Fruit fly (Drosophila melanogaster) whole organism, embryonic: Measurements from ENCODE around the gene Gr98d.
A peak's percentile ranks its signal among the peaks of the same experiment; 100 is the strongest.

Experiments used
- Atf6 ChIP-seq: fragments of 200-800 bp; sonication (Bioruptor generic); IDR thresholded peaks from 2 replicates; pipeline ENCODE4 v1.3.6; 2022; ENCODE audit warnings: missing biosample characterization, missing genetic modification characterization
- Blimp-1 ChIP-seq: fragments of 200-800 bp; sonication (Bioruptor generic); optimal IDR thresholded peaks from 3 replicates; lab custom pipeline; 2018; ENCODE audit warnings: missing biosample characterization, missing genetic modification characterization, mild to moderate bottlenecking, moderate library complexity, missing genetic modification reagents
- CG10274 ChIP-seq: fragments of 200-800 bp; sonication (Bioruptor generic); optimal IDR thresholded peaks from 3 replicates; lab custom pipeline; 2017; ENCODE audit warnings: missing biosample characterization, mild to moderate bottlenecking, missing genetic modification characterization
- CG10654 ChIP-seq: fragments of 200-800 bp; sonication (Bioruptor generic); optimal IDR thresholded peaks from 2 replicates; lab custom pipeline; 2016; ENCODE audit warnings: missing biosample characterization, missing genetic modification characterization
- CG1233 ChIP-seq: fragments of 200-800 bp; sonication (Bioruptor generic); optimal IDR thresholded peaks from 4 replicates; lab custom pipeline; 2018; ENCODE audit warnings: missing biosample characterization, mild to moderate bottlenecking, missing genetic modification characterization
- CG12391 ChIP-seq: fragments of 200-800 bp; sonication (Bioruptor generic); optimal IDR thresholded peaks from 3 replicates; lab custom pipeline; 2018; ENCODE audit warnings: missing biosample characterization, mild to moderate bottlenecking, missing genetic modification characterization, moderate library complexity
- CG15269 ChIP-seq: fragments of 200-800 bp; sonication (Bioruptor generic); optimal IDR thresholded peaks from 2 replicates; lab custom pipeline; 2018; ENCODE audit warnings: missing biosample characterization, mild to moderate bottlenecking, missing genetic modification characterization, moderate library complexity
- CG15514 ChIP-seq: fragments of 200-800 bp; sonication (Bioruptor generic); optimal IDR thresholded peaks from 3 replicates; lab custom pipeline; 2017; ENCODE audit warnings: missing biosample characterization, missing genetic modification characterization, mild to moderate bottlenecking, moderate library complexity, missing genetic modification reagents
- CG18011 ChIP-seq: fragments of 200-800 bp; sonication (Bioruptor generic); optimal IDR thresholded peaks from 2 replicates; lab custom pipeline; 2017; ENCODE audit warnings: missing biosample characterization, missing genetic modification characterization, mild to moderate bottlenecking, moderate library complexity, missing genotype
- CG42726 ChIP-seq: fragments of 200-800 bp; sonication (Bioruptor generic); IDR thresholded peaks from 2 replicates; pipeline ENCODE4 v1.3.6; 2022; ENCODE audit warnings: missing biosample characterization, missing genetic modification characterization; ENCODE audit not compliant: partially characterized antibody
- CG5180 ChIP-seq: fragments of 200-800 bp; sonication (Bioruptor generic); optimal IDR thresholded peaks from 3 replicates; lab custom pipeline; 2017; ENCODE audit warnings: missing biosample characterization, missing genetic modification characterization, mild to moderate bottlenecking, moderate library complexity, missing genetic modification reagents
- CG6791 ChIP-seq: fragments of 200-800 bp; sonication (Bioruptor generic); IDR thresholded peaks from 3 replicates; pipeline ENCODE4 v1.3.6; 2022; ENCODE audit warnings: missing biosample characterization, missing genetic modification characterization; ENCODE audit not compliant: partially characterized antibody
- CG8359 ChIP-seq: fragments of 200-800 bp; sonication (Bioruptor generic); optimal IDR thresholded peaks from 2 replicates; lab custom pipeline; 2017; ENCODE audit warnings: missing biosample characterization, mild to moderate bottlenecking, missing genetic modification characterization, borderline replicate concordance
- E2f2 ChIP-seq: fragments of 200-800 bp; sonication (Bioruptor generic); IDR thresholded peaks from 2 replicates; pipeline ENCODE4 v1.3.6; 2022; ENCODE audit warnings: missing biosample characterization, missing genetic modification characterization
- ERR ChIP-seq: fragments of 200-800 bp; sonication (Bioruptor generic); optimal IDR thresholded peaks from 2 replicates; lab custom pipeline; 2016; ENCODE audit warnings: missing biosample characterization, missing genetic modification characterization
- Elba2 ChIP-seq: fragments of 200-800 bp; sonication (Bioruptor generic); optimal IDR thresholded peaks from 3 replicates; lab custom pipeline; 2016; ENCODE audit warnings: missing biosample characterization, missing genetic modification characterization
- Hr78 ChIP-seq, 2 experiments: fragments of 200-800 bp in 1 of 2; fragments of >200 bp in 1 of 2; sonication (Bioruptor generic) in 1 of 2; optimal IDR thresholded peaks; 2 replicates each; lab custom pipeline; 2017 to 2019; ENCODE audit warnings: missing biosample characterization in 2 of 2, missing genetic modification characterization in 2 of 2, mild to moderate bottlenecking in 1 of 2, moderate library complexity in 1 of 2
- Neu2 ChIP-seq: fragments of 200-800 bp; sonication (Bioruptor generic); optimal IDR thresholded peaks from 3 replicates; lab custom pipeline; 2016; ENCODE audit warnings: missing biosample characterization, missing genetic modification characterization, borderline replicate concordance
- Opbp ChIP-seq: fragments of 200-800 bp; sonication (Bioruptor generic); IDR thresholded peaks from 3 replicates; pipeline ENCODE4 v1.3.6; 2022; ENCODE audit warnings: missing biosample characterization, missing genetic modification characterization; ENCODE audit not compliant: partially characterized antibody
- PHDP ChIP-seq: fragments of 200-800 bp; sonication (Bioruptor generic); optimal IDR thresholded peaks from 3 replicates; lab custom pipeline; 2018; ENCODE audit warnings: missing biosample characterization, mild to moderate bottlenecking, missing genetic modification characterization, moderate library complexity
- Pdp1 ChIP-seq, 2 experiments: fragments of 200-800 bp; sonication (Bioruptor generic); optimal IDR thresholded peaks; 3 replicates each; lab custom pipeline; 2016; ENCODE audit warnings: missing biosample characterization in 2 of 2, missing genetic modification characterization in 2 of 2, mild to moderate bottlenecking in 1 of 2, moderate library complexity in 1 of 2
- TFAM ChIP-seq: fragments of 200-800 bp; sonication (Bioruptor generic); optimal IDR thresholded peaks from 2 replicates; lab custom pipeline; 2017; ENCODE audit warnings: missing biosample characterization, missing genetic modification characterization, inconsistent platforms
- ara ChIP-seq: fragments of 200-800 bp; sonication (Bioruptor generic); IDR thresholded peaks from 2 replicates; pipeline ENCODE4 v1.3.6; 2022; ENCODE audit warnings: missing biosample characterization, missing genetic modification characterization
- ash1 ChIP-seq: fragments of 200-800 bp; sonication (Bioruptor generic); optimal IDR thresholded peaks from 2 replicates; lab custom pipeline; 2018; ENCODE audit warnings: missing biosample characterization, mild to moderate bottlenecking, missing genetic modification characterization
- bab2 ChIP-seq: fragments of 200-800 bp; sonication (Bioruptor generic); optimal IDR thresholded peaks from 2 replicates; lab custom pipeline; 2016; ENCODE audit warnings: missing biosample characterization, missing genetic modification characterization
- chinmo ChIP-seq: fragments of 200-800 bp; sonication (Bioruptor generic); IDR thresholded peaks from 4 replicates; pipeline ENCODE4 v1.3.6; 2022; ENCODE audit warnings: missing biosample characterization, missing genetic modification characterization; ENCODE audit not compliant: partially characterized antibody
- corto ChIP-seq: fragments of 200-800 bp; sonication (Bioruptor generic); optimal IDR thresholded peaks from 2 replicates; lab custom pipeline; 2016; ENCODE audit warnings: missing biosample characterization, mild to moderate bottlenecking, missing genetic modification characterization, moderate library complexity
- crc ChIP-seq: fragments of 200-800 bp; sonication (Bioruptor generic); optimal IDR thresholded peaks from 2 replicates; lab custom pipeline; 2016; ENCODE audit warnings: missing biosample characterization, missing genetic modification characterization
- dmrt11E ChIP-seq: fragments of 200-800 bp; sonication (Bioruptor generic); optimal IDR thresholded peaks from 3 replicates; lab custom pipeline; 2018; ENCODE audit warnings: missing biosample characterization, mild to moderate bottlenecking, missing genetic modification characterization, moderate library complexity
- en ChIP-seq: fragments of 200-800 bp; sonication (Bioruptor generic); optimal IDR thresholded peaks from 2 replicates; lab custom pipeline; 2016; ENCODE audit warnings: missing biosample characterization, missing genetic modification characterization
- gcm2 ChIP-seq: fragments of 200-800 bp; sonication (Bioruptor generic); optimal IDR thresholded peaks from 2 replicates; lab custom pipeline; 2016; ENCODE audit warnings: missing biosample characterization, missing genetic modification characterization
- gsb ChIP-seq: fragments of 200-800 bp; sonication (Bioruptor generic); IDR thresholded peaks from 2 replicates; pipeline ENCODE4 v1.3.6; 2022; ENCODE audit warnings: missing biosample characterization, missing genetic modification characterization
- jigr1 ChIP-seq: fragments of 200-800 bp; sonication (Bioruptor generic); IDR thresholded peaks from 3 replicates; pipeline ENCODE4 v1.3.6; 2022; ENCODE audit warnings: missing biosample characterization, missing genetic modification characterization
- klu ChIP-seq: fragments of 200-800 bp; sonication (Bioruptor generic); IDR thresholded peaks from 2 replicates; pipeline ENCODE4 v1.3.6; 2022; ENCODE audit warnings: missing biosample characterization, missing genetic modification characterization
- oc ChIP-seq: fragments of 200-800 bp; sonication (Bioruptor generic); optimal IDR thresholded peaks from 2 replicates; lab custom pipeline; 2018; ENCODE audit warnings: missing biosample characterization, mild to moderate bottlenecking, missing genetic modification characterization, moderate library complexity
- sd ChIP-seq: fragments of 200-800 bp; sonication (Bioruptor generic); optimal IDR thresholded peaks from 3 replicates; lab custom pipeline; 2018; ENCODE audit warnings: missing biosample characterization, mild to moderate bottlenecking, missing genetic modification characterization, moderate library complexity
- ssp ChIP-seq: fragments of 200-800 bp; sonication (Bioruptor generic); IDR thresholded peaks from 2 replicates; pipeline ENCODE4 v1.3.6; 2022; ENCODE audit warnings: missing biosample characterization, missing genetic modification characterization
- tgo ChIP-seq: fragments of 200-800 bp; sonication (Bioruptor generic); IDR thresholded peaks from 3 replicates; pipeline ENCODE4 v1.3.6; 2022; ENCODE audit warnings: missing biosample characterization, missing genetic modification characterization
- tin ChIP-seq: fragments of 200-800 bp; sonication (Bioruptor generic); optimal IDR thresholded peaks from 3 replicates; lab custom pipeline; 2016; ENCODE audit warnings: missing biosample characterization, missing genetic modification characterization
- twi ChIP-seq: fragments of 200-800 bp; optimal IDR thresholded peaks from 2 replicates; lab custom pipeline; 2019; ENCODE audit warnings: missing biosample characterization, mild to moderate bottlenecking, missing genetic modification characterization, moderate library complexity
- vvl ChIP-seq: fragments of 200-800 bp; sonication (Bioruptor generic); IDR thresholded peaks from 2 replicates; pipeline ENCODE4 v1.3.6; 2022; ENCODE audit warnings: missing biosample characterization, missing genetic modification characterization

Gene Gr98d

DNA sequence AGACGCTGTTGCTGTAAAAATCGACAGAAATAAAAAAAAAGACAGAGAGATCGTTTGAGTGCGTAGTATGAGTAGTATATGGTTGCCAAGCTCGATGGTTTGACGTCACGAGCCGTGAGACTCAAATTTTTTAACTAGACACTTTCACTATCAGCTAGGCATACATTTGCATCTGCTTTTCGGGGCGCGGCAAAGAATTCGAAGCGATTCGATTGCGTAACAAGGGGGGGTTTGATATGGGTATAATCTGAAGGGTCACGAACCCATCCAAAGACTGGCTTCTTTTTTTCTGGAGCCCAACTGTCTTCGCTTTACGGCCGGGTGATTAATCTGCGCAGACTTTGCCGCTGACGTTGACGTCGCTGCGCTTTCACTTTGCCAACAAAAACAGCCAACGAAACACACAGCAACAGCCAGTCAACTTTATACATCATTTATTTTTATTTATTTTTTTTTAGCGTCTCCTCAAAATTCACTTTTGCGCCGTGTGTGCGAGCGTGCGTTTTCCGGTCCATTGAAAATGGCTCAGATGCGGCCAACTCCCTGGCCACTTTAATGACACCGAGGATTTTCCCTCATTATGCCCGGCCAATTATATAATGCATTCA is 47.8 kb downstream of the Gr98d start:
- TF ChIP-seq oc (tag; lab: Kevin White, UChicago) (peak; percentile 62), vvl (GFP tag; lab: Robert Waterston, UW) (peak; percentile 42; the same call in 1 of the 2 replicates), Blimp-1 (GFP tag; lab: Kevin White, UChicago) (peak; percentile 88), Hr78 (GFP tag; optimal IDR thresholded peaks at IDR 0.05; lab: Kevin White, UChicago) (peak in 1 of 2 experiments; percentile 69), en (GFP tag; lab: Kevin White, UChicago) (no peak), sd (tag; lab: Kevin White, UChicago) (peak; percentile 27), Pdp1 (GFP tag; optimal IDR thresholded peaks at IDR 0.05; lab: Kevin White, UChicago) (peak in 1 of 2 experiments; percentile 37), corto (no peak)

DNA sequence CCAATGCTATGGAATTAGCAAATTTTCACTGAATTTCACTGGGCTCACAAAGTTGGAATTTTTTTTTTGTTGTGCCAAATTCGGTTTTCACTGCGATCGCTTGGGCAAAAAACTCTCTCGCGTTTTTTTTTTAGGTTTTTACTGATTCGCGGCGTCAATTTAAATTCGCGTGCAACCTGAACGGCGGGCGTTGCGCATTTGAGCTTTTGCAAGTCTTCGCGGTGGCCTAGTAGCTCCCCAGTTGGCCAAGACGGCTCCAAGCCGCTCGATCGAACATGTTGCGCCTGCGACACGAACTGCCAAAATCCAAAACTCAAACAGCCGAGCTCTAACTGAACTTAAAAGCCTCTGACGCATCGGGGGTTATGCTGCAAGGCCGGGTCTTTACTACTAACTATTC is 50.1 kb downstream of the Gr98d start, which contains the start of gene CG5639:
Gene CG5639, minus strand, starts transcription at position 152 of the 400 bp plus-strand sequence.
- TF ChIP-seq chinmo (GFP tag; lab: Robert Waterston, UW) (0 out of 4 replicates have a peak, but pooled peaks have one; percentile 62), tin (GFP tag; lab: Kevin White, UChicago) (no peak), CG10654 (GFP tag; lab: Kevin White, UChicago) (no peak), klu (GFP tag; lab: Robert Waterston, UW) (no peak), CG15269 (tag; lab: Kevin White, UChicago) (no peak), CG6791 (GFP tag; lab: Robert Waterston, UW) (no peak; the same call in 2 of the 3 replicates), gcm2 (GFP tag; lab: Kevin White, UChicago) (no peak), Opbp (GFP tag; lab: Robert Waterston, UW) (no peak), CG5180 (peak; percentile 97), Neu2 (GFP tag; lab: Kevin White, UChicago) (no peak), ssp (GFP tag; lab: Robert Waterston, UW) (no peak), ERR (GFP tag; lab: Kevin White, UChicago) (no peak), ara (no peak), dmrt11E (tag; lab: Kevin White, UChicago) (no peak), tgo (GFP tag; lab: Robert Waterston, UW) (no peak), ash1 (GFP tag; lab: Kevin White, UChicago) (no peak), TFAM (GFP tag; lab: Kevin White, UChicago) (no peak), CG8359 (no peak), jigr1 (GFP tag; lab: Robert Waterston, UW) (no peak), CG12391 (tag; lab: Kevin White, UChicago) (no peak), bab2 (no peak), twi (tag; lab: Kevin White, UChicago) (no peak), gsb (GFP tag; lab: Robert Waterston, UW) (no peak), CG18011 (GFP tag; lab: Kevin White, UChicago) (peak; percentile 84), Elba2 (GFP tag; lab: Kevin White, UChicago) (no peak), E2f2 (GFP tag; lab: Robert Waterston, UW) (peak; percentile 11; the same call in 1 of the 2 replicates), CG10274 (no peak), Atf6 (GFP tag; lab: Robert Waterston, UW) (no peak), CG42726 (no peak), CG15514 (GFP tag; lab: Kevin White, UChicago) (no peak), PHDP (tag; lab: Kevin White, UChicago) (no peak), crc (no peak), CG1233 (GFP tag; lab: Kevin White, UChicago) (no peak)
